Worm (Caenorhabditis elegans): Measurements from ENCODE around the gene glb-34.

ce11 chrIV:14609774-14610173 lies 37.3 kb upstream of the glb-34 start:
- no peak for TF ChIP-seq gei-8 (GFP tag; optimal IDR thresholded peaks at IDR 0.05)
- no peak for TF ChIP-seq nhr-237 (tag; optimal IDR thresholded peaks at IDR 0.05)
- no peak for TF ChIP-seq nhr-25 (tag; optimal IDR thresholded peaks at IDR 0.05; ENCODE audit: borderline replicate concordance, insufficient read depth)
- no peak for TF ChIP-seq egl-43 (GFP tag; IDR thresholded peaks at IDR 0.05)
- TF ChIP-seq ZK546.5 (tag; optimal IDR thresholded peaks at IDR 0.05): no peak
- TF ChIP-seq lin-39 (tag; optimal IDR thresholded peaks at IDR 0.05): no peak
- no peak for TF ChIP-seq aly-2 (tag; optimal IDR thresholded peaks at IDR 0.05)
- TF ChIP-seq set-16 (GFP tag; IDR thresholded peaks at IDR 0.05): no peak
- TF ChIP-seq mxl-3 (GFP tag; optimal IDR thresholded peaks at IDR 0.05): no peak
- no peak for TF ChIP-seq ama-1 (optimal IDR thresholded peaks at IDR 0.05)
- no peak for TF ChIP-seq lim-7 (GFP tag; IDR thresholded peaks at IDR 0.05)
